Worm (Caenorhabditis elegans): Measurements from ENCODE around the gene oac-59.

- no peak for TF ChIP-seq blmp-1 (tag; optimal IDR thresholded peaks at IDR 0.05)
- no peak for TF ChIP-seq elt-3 (tag; optimal IDR thresholded peaks at IDR 0.05)
- TF ChIP-seq mls-2 (tag; optimal IDR thresholded peaks at IDR 0.05): no peak
- no peak for TF ChIP-seq pha-4 (tag; optimal IDR thresholded peaks at IDR 0.05)
- TF ChIP-seq ztf-11 (tag; optimal IDR thresholded peaks at IDR 0.05): no peak
- no peak for TF ChIP-seq unc-39 (tag; optimal IDR thresholded peaks at IDR 0.05)
Measured at ce11 chrIV:12287628-12288027, 13.4 kb downstream of the oac-59 start, which contains the start of gene erl-1.

Data from whole organism, mixed stage, embryonic.